Fruit fly (Drosophila melanogaster) whole organism, embryonic: Measurements from ENCODE around the gene CG1951.

ENCODE experiments used
- ATbp ChIP-seq: fragments of 200-800 bp; sonication (Bioruptor generic); optimal IDR thresholded peaks from 2 replicates; lab custom pipeline; 2017; ENCODE audit warnings: missing biosample characterization, mild to moderate bottlenecking, missing genetic modification characterization, missing genetic modification reagents
- Abd-B ChIP-seq: fragments of 200-800 bp; sonication (Bioruptor generic); optimal IDR thresholded peaks from 2 replicates; lab custom pipeline; 2018; ENCODE audit warnings: missing biosample characterization, mild to moderate bottlenecking, missing genetic modification characterization, moderate library complexity
- Atf3 ChIP-seq: fragments of 200-800 bp; sonication (Bioruptor generic); optimal IDR thresholded peaks from 3 replicates; lab custom pipeline; 2016; ENCODE audit warnings: missing biosample characterization, missing genetic modification characterization
- Bteb2 ChIP-seq: fragments of 200-800 bp; sonication (Bioruptor generic); optimal IDR thresholded peaks from 2 replicates; lab custom pipeline; 2016; ENCODE audit warnings: missing biosample characterization, missing genetic modification characterization
- CG10147 ChIP-seq: fragments of 200-800 bp; sonication (Bioruptor generic); optimal IDR thresholded peaks from 2 replicates; lab custom pipeline; 2019; ENCODE audit warnings: missing biosample characterization, mild to moderate bottlenecking, missing genetic modification characterization, moderate library complexity
- CG10979 ChIP-seq: fragments of 200-800 bp; sonication (Bioruptor generic); optimal IDR thresholded peaks from 2 replicates; lab custom pipeline; 2018; ENCODE audit warnings: missing biosample characterization, mild to moderate bottlenecking, missing genetic modification characterization, moderate library complexity
- CG11085 ChIP-seq: fragments of 200-800 bp; sonication (Bioruptor generic); IDR thresholded peaks from 2 replicates; pipeline ENCODE4 v1.3.6; 2022; ENCODE audit warnings: missing biosample characterization, missing genetic modification characterization
- CG11696 ChIP-seq: fragments of 200-800 bp; sonication (Bioruptor generic); IDR thresholded peaks from 2 replicates; pipeline ENCODE4 v1.3.6; 2022; ENCODE audit warnings: missing biosample characterization, missing genetic modification characterization
- CG12155 ChIP-seq: fragments of 200-800 bp; sonication (Bioruptor generic); optimal IDR thresholded peaks from 3 replicates; lab custom pipeline; 2016; ENCODE audit warnings: missing biosample characterization, missing genetic modification characterization
- CG13624 ChIP-seq: fragments of 200-800 bp; sonication (Bioruptor generic); optimal IDR thresholded peaks from 2 replicates; lab custom pipeline; 2016; ENCODE audit warnings: missing biosample characterization, missing genetic modification characterization
- CG14710 ChIP-seq: fragments of 200-800 bp; sonication (Bioruptor generic); optimal IDR thresholded peaks from 3 replicates; lab custom pipeline; 2019; ENCODE audit warnings: missing biosample characterization, mild to moderate bottlenecking, missing genetic modification characterization, moderate library complexity
- CG15011 ChIP-seq: fragments of 200-800 bp; sonication (Bioruptor generic); optimal IDR thresholded peaks from 3 replicates; lab custom pipeline; 2018; ENCODE audit warnings: missing biosample characterization, mild to moderate bottlenecking, missing genetic modification characterization
- CG15269 ChIP-seq: fragments of 200-800 bp; sonication (Bioruptor generic); optimal IDR thresholded peaks from 2 replicates; lab custom pipeline; 2018; ENCODE audit warnings: missing biosample characterization, mild to moderate bottlenecking, missing genetic modification characterization, moderate library complexity
- CG16779 ChIP-seq: fragments of 200-800 bp; sonication (Bioruptor generic); IDR thresholded peaks from 2 replicates; pipeline ENCODE4 v1.3.6; 2022; ENCODE audit warnings: missing biosample characterization, missing genetic modification characterization
- CG16815 ChIP-seq: fragments of 200-800 bp; sonication (Bioruptor generic); optimal IDR thresholded peaks from 3 replicates; lab custom pipeline; 2017; ENCODE audit warnings: missing biosample characterization, mild to moderate bottlenecking, missing genetic modification characterization
- CG17361 ChIP-seq: fragments of 200-800 bp; sonication (Bioruptor generic); IDR thresholded peaks from 3 replicates; pipeline ENCODE4 v1.3.6; 2022; ENCODE audit warnings: missing biosample characterization, missing genetic modification characterization
- CG2116 ChIP-seq: fragments of 200-800 bp; sonication (Bioruptor generic); optimal IDR thresholded peaks from 3 replicates; lab custom pipeline; 2018; ENCODE audit warnings: missing biosample characterization, mild to moderate bottlenecking, missing genetic modification characterization
- CG2202 ChIP-seq: fragments of 200-800 bp; sonication (Bioruptor generic); optimal IDR thresholded peaks from 2 replicates; lab custom pipeline; 2018; ENCODE audit warnings: missing biosample characterization, mild to moderate bottlenecking, missing genetic modification characterization
- CG3163 ChIP-seq: fragments of 200-800 bp; sonication (Bioruptor generic); optimal IDR thresholded peaks from 3 replicates; lab custom pipeline; 2016; ENCODE audit warnings: missing biosample characterization, missing genetic modification characterization
- CG5953 ChIP-seq: fragments of 200-800 bp; sonication (Bioruptor generic); IDR thresholded peaks from 2 replicates; pipeline ENCODE4 v1.3.6; 2022; ENCODE audit warnings: missing biosample characterization, missing genetic modification characterization
- CG8765 ChIP-seq: fragments of 200-800 bp; sonication (Bioruptor generic); IDR thresholded peaks from 2 replicates; pipeline ENCODE4 v1.3.6; 2022; ENCODE audit warnings: missing biosample characterization, missing genetic modification characterization
- CG8924 ChIP-seq: fragments of 200-800 bp; optimal IDR thresholded peaks from 3 replicates; lab custom pipeline; 2019; ENCODE audit warnings: missing biosample characterization, mild to moderate bottlenecking, missing genetic modification characterization, moderate library complexity
- CG9817 ChIP-seq: fragments of 200-800 bp; sonication (Bioruptor generic); optimal IDR thresholded peaks from 2 replicates; lab custom pipeline; 2018; ENCODE audit warnings: missing biosample characterization, mild to moderate bottlenecking, missing genetic modification characterization, moderate library complexity
- D19A ChIP-seq: fragments of 200-800 bp; optimal IDR thresholded peaks from 3 replicates; lab custom pipeline; 2019; ENCODE audit warnings: missing biosample characterization, mild to moderate bottlenecking, missing genetic modification characterization, moderate library complexity
- HHEX ChIP-seq: fragments of 200-800 bp; sonication (Bioruptor generic); optimal IDR thresholded peaks from 3 replicates; lab custom pipeline; 2017; ENCODE audit warnings: missing biosample characterization, mild to moderate bottlenecking, missing genetic modification characterization, missing genetic modification reagents
- Hand ChIP-seq: fragments of 200-800 bp; sonication (Bioruptor generic); optimal IDR thresholded peaks from 2 replicates; lab custom pipeline; 2017; ENCODE audit warnings: mild to moderate bottlenecking, missing biosample characterization, missing genetic modification reagents, missing genetic modification characterization
- Max ChIP-seq: fragments of 200-800 bp; sonication (Bioruptor generic); optimal IDR thresholded peaks from 2 replicates; lab custom pipeline; 2016; ENCODE audit warnings: missing biosample characterization, mild to moderate bottlenecking, missing genetic modification characterization
- NC2β ChIP-seq: fragments of 200-800 bp; sonication (Bioruptor generic); optimal IDR thresholded peaks from 2 replicates; lab custom pipeline; 2016; ENCODE audit warnings: missing biosample characterization, missing genetic modification characterization
- PHDP ChIP-seq: fragments of 200-800 bp; sonication (Bioruptor generic); optimal IDR thresholded peaks from 3 replicates; lab custom pipeline; 2018; ENCODE audit warnings: missing biosample characterization, mild to moderate bottlenecking, missing genetic modification characterization, moderate library complexity
- Pdp1 ChIP-seq, 2 experiments: fragments of 200-800 bp; sonication (Bioruptor generic); optimal IDR thresholded peaks; 3 replicates each; lab custom pipeline; 2016; ENCODE audit warnings: missing biosample characterization in 2 of 2, missing genetic modification characterization in 2 of 2, mild to moderate bottlenecking in 1 of 2, moderate library complexity in 1 of 2
- Scr ChIP-seq: fragments of 200-800 bp; sonication (Bioruptor generic); IDR thresholded peaks from 2 replicates; pipeline ENCODE4 v1.3.6; 2022; ENCODE audit warnings: missing biosample characterization, missing genetic modification characterization; ENCODE audit not compliant: partially characterized antibody
- Six4 ChIP-seq: fragments of 200-800 bp; sonication (Bioruptor generic); optimal IDR thresholded peaks from 2 replicates; lab custom pipeline; 2016; ENCODE audit warnings: missing biosample characterization, missing genetic modification characterization
- Sry-δ ChIP-seq: fragments of 200-800 bp; sonication (Bioruptor generic); optimal IDR thresholded peaks from 2 replicates; lab custom pipeline; 2016; ENCODE audit warnings: missing biosample characterization, missing genetic modification characterization
- TFAM ChIP-seq: fragments of 200-800 bp; sonication (Bioruptor generic); optimal IDR thresholded peaks from 2 replicates; lab custom pipeline; 2017; ENCODE audit warnings: missing biosample characterization, missing genetic modification characterization, inconsistent platforms
- Taf1 ChIP-seq: fragments of 200-800 bp; sonication (Bioruptor generic); IDR thresholded peaks from 2 replicates; pipeline ENCODE4 v1.3.6; 2022; ENCODE audit warnings: missing biosample characterization, missing genetic modification characterization
- chif ChIP-seq, 2 experiments: fragments of 200-800 bp; sonication (Bioruptor generic); optimal IDR thresholded peaks; 3 replicates each; lab custom pipeline; 2016; ENCODE audit warnings: missing biosample characterization in 2 of 2, missing genetic modification characterization in 2 of 2
- dmrt99B ChIP-seq: fragments of 200-800 bp; sonication (Bioruptor generic); optimal IDR thresholded peaks from 2 replicates; lab custom pipeline; 2018; ENCODE audit warnings: missing biosample characterization, mild to moderate bottlenecking, missing genetic modification characterization, moderate library complexity
- dysf ChIP-seq: fragments of 200-800 bp; sonication (Bioruptor generic); IDR thresholded peaks from 3 replicates; pipeline ENCODE4 v1.3.6; 2022; ENCODE audit warnings: missing biosample characterization, missing genetic modification characterization
- eyg ChIP-seq: fragments of 200-800 bp; sonication (Bioruptor generic); optimal IDR thresholded peaks from 3 replicates; lab custom pipeline; 2016; ENCODE audit warnings: missing biosample characterization, missing genetic modification characterization
- gsb-n ChIP-seq: fragments of 200-800 bp; sonication (Bioruptor generic); optimal IDR thresholded peaks from 3 replicates; lab custom pipeline; 2018; ENCODE audit warnings: missing biosample characterization, mild to moderate bottlenecking, missing genetic modification characterization
- insv ChIP-seq, 2 experiments: fragments of 200-800 bp; sonication (Bioruptor generic); optimal IDR thresholded peaks; 3 replicates each; lab custom pipeline; 2016 to 2018; ENCODE audit warnings: missing biosample characterization in 2 of 2, missing genetic modification characterization in 2 of 2
- jumu ChIP-seq: fragments of 200-800 bp; sonication (Bioruptor generic); optimal IDR thresholded peaks from 3 replicates; lab custom pipeline; 2016; ENCODE audit warnings: missing biosample characterization, missing genetic modification characterization
- kni ChIP-seq: fragments of 200-800 bp; sonication (Bioruptor generic); optimal IDR thresholded peaks from 3 replicates; lab custom pipeline; 2017; ENCODE audit warnings: mild to moderate bottlenecking, missing biosample characterization, missing genetic modification reagents, missing genetic modification characterization
- luna ChIP-seq: fragments of 200-800 bp; sonication (Bioruptor generic); optimal IDR thresholded peaks from 2 replicates; lab custom pipeline; 2016; ENCODE audit warnings: missing biosample characterization, missing genetic modification characterization
- pzg ChIP-seq: fragments of 200-800 bp; sonication (Bioruptor generic); optimal IDR thresholded peaks from 3 replicates; lab custom pipeline; 2018; ENCODE audit warnings: missing biosample characterization, mild to moderate bottlenecking, missing genetic modification characterization, moderate library complexity
- ro ChIP-seq: fragments of 200-800 bp; sonication (Bioruptor generic); IDR thresholded peaks from 2 replicates; pipeline ENCODE4 v1.3.6; 2022; ENCODE audit warnings: missing biosample characterization, missing genetic modification characterization
- sima ChIP-seq: fragments of 200-800 bp; sonication (Bioruptor generic); optimal IDR thresholded peaks from 2 replicates; lab custom pipeline; 2016; ENCODE audit warnings: missing biosample characterization, missing genetic modification characterization
- slbo ChIP-seq: fragments of 200-800 bp; sonication (Bioruptor generic); IDR thresholded peaks from 2 replicates; pipeline ENCODE4 v1.3.6; 2022; ENCODE audit warnings: missing biosample characterization, missing genetic modification characterization
- unc-4 ChIP-seq: fragments of 200-800 bp; sonication (Bioruptor generic); IDR thresholded peaks from 2 replicates; pipeline ENCODE4 v1.3.6; 2022; ENCODE audit warnings: missing biosample characterization, missing genetic modification characterization; ENCODE audit not compliant: partially characterized antibody
- wdn ChIP-seq: fragments of 200-800 bp; sonication (Bioruptor generic); IDR thresholded peaks from 2 replicates; pipeline ENCODE4 v1.3.6; 2022; ENCODE audit warnings: missing biosample characterization, missing genetic modification characterization

The CG1951 gene

DNA sequence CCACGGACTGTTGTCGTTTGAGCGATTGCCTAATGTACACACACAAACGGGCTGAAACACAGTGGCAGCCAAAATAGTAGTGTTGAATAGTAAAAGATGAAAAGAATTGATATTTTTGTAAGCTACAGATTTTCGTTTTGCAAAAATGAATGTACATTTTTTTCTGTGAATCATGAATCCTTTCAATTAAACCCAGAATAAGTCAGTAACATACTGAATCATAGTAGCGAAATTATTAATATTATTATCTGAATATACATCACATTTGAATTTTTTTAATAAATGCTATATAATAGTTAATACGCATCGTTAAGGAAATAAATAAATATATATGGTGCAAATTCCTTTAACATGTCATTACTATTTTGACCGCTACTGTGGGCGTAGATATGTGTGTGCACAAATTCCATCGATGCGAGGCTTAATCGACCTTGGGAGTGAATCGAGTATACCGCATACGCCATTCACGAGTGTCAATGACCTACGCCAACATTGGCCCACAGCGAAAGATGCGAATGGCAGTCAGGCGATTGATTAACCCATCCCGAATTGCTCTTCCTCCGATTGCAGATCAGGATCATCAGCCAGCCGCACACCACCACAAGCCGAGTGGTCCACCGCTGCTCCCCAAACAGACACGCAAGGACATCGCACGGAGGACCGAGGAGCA, 13.6 kb downstream of the CG1951 start (continued):
- TF ChIP-seq CG11696 (GFP tag; lab: Robert Waterston, UW) (peak; percentile 85), unc-4 (no peak), D19A (tag; lab: Kevin White, UChicago) (no peak), Bteb2 (no peak), Atf3 (GFP tag; lab: Kevin White, UChicago) (no peak), CG14710 (tag; lab: Kevin White, UChicago) (peak; percentile 40), PHDP (tag; lab: Kevin White, UChicago) (peak; percentile 78), TFAM (GFP tag; lab: Kevin White, UChicago) (no peak), dmrt99B (tag; lab: Kevin White, UChicago) (no peak), CG16815 (GFP tag; lab: Kevin White, UChicago) (peak; percentile 22), luna (GFP tag; lab: Kevin White, UChicago) (no peak), CG8765 (GFP tag; lab: Robert Waterston, UW) (no peak), wdn (no peak), CG2116 (GFP tag; lab: Kevin White, UChicago) (peak; percentile 21), CG10147 (GFP tag; lab: Kevin White, UChicago) (no peak), Hand (peak; percentile 47), Taf1 (GFP tag; lab: Robert Waterston, UW) (no peak), Abd-B (GFP tag; lab: Kevin White, UChicago) (no peak), CG9817 (peak; percentile 67), insv (GFP tag; optimal IDR thresholded peaks at IDR 0.05; lab: Kevin White, UChicago) (no peak), gsb-n (tag; lab: Kevin White, UChicago) (no peak), HHEX (GFP tag; lab: Kevin White, UChicago) (peak; percentile 64), CG12155 (GFP tag; lab: Kevin White, UChicago) (peak; percentile 39), kni (GFP tag; lab: Kevin White, UChicago) (no peak), Pdp1 (GFP tag; optimal IDR thresholded peaks at IDR 0.05; lab: Kevin White, UChicago) (peak in 1 of 2 experiments; percentile 12), ro (no peak), sima (no peak), ATbp (no peak), NC2β (GFP tag; lab: Kevin White, UChicago) (no peak), pzg (no peak), CG2202 (tag; lab: Kevin White, UChicago) (no peak), slbo (peak; percentile 46), Sry-δ (GFP tag; lab: Kevin White, UChicago) (no peak), CG17361 (no peak; the same call in 2 of the 3 replicates), CG8924 (tag; lab: Kevin White, UChicago) (peak; percentile 76), jumu (GFP tag; lab: Kevin White, UChicago) (no peak), CG15011 (GFP tag; lab: Kevin White, UChicago) (peak; percentile 65), eyg (GFP tag; lab: Kevin White, UChicago) (no peak), Six4 (GFP tag; lab: Kevin White, UChicago) (peak; percentile 31), CG10979 (tag; lab: Kevin White, UChicago) (peak; percentile 60), Scr (GFP tag; lab: Robert Waterston, UW) (no peak), CG16779 (GFP tag; lab: Robert Waterston, UW) (no peak), CG5953 (no peak), CG11085 (GFP tag; lab: Robert Waterston, UW) (no peak), CG3163 (GFP tag; lab: Kevin White, UChicago) (no peak), chif (GFP tag; optimal IDR thresholded peaks at IDR 0.05; lab: Kevin White, UChicago) (peak in 1 of 2 experiments; percentile 7), dysf (peak; percentile 68; the same call in 2 of the 3 replicates), CG15269 (tag; lab: Kevin White, UChicago) (no peak), Max (GFP tag; lab: Kevin White, UChicago) (peak; percentile 22), CG13624 (GFP tag; lab: Kevin White, UChicago) (no peak)
